Fruit fly (Drosophila melanogaster) whole organism, embryonic: ENCODE data around the gene mei-218.

ENCODE experiments used
- B-H1 ChIP-seq: fragments of 200-800 bp; sonication (Bioruptor generic); IDR thresholded peaks from 3 replicates; pipeline ENCODE4 v1.3.6; 2022; ENCODE audit warnings: missing biosample characterization, missing genetic modification characterization
- CG10431 ChIP-seq: fragments of 200-800 bp; sonication (Bioruptor generic); optimal IDR thresholded peaks from 3 replicates; lab custom pipeline; 2018; ENCODE audit warnings: missing biosample characterization, mild to moderate bottlenecking, missing genetic modification characterization
- CG10462 ChIP-seq: fragments of 200-800 bp; sonication (Bioruptor generic); optimal IDR thresholded peaks from 2 replicates; lab custom pipeline; 2016; ENCODE audit warnings: missing biosample characterization, missing genetic modification characterization
- CG11695 ChIP-seq: fragments of 200-800 bp; sonication (Bioruptor generic); IDR thresholded peaks from 3 replicates; pipeline ENCODE4 v1.3.6; 2022; ENCODE audit warnings: missing biosample characterization, missing genetic modification characterization
- CG12391 ChIP-seq: fragments of 200-800 bp; sonication (Bioruptor generic); optimal IDR thresholded peaks from 3 replicates; lab custom pipeline; 2018; ENCODE audit warnings: missing biosample characterization, mild to moderate bottlenecking, missing genetic modification characterization, moderate library complexity
- CG12942 ChIP-seq: fragments of 200-800 bp; sonication (Bioruptor generic); optimal IDR thresholded peaks from 3 replicates; lab custom pipeline; 2016; ENCODE audit warnings: missing biosample characterization, missing genetic modification characterization
- CG13894 ChIP-seq: fragments of 200-800 bp; sonication (Bioruptor generic); optimal IDR thresholded peaks from 3 replicates; lab custom pipeline; 2018; ENCODE audit warnings: missing biosample characterization, mild to moderate bottlenecking, missing genetic modification characterization, moderate library complexity
- CG17802 ChIP-seq: fragments of 200-800 bp; sonication (Bioruptor generic); optimal IDR thresholded peaks from 2 replicates; lab custom pipeline; 2018; ENCODE audit warnings: missing biosample characterization, mild to moderate bottlenecking, missing genetic modification characterization, moderate library complexity
- CG2202 ChIP-seq: fragments of 200-800 bp; sonication (Bioruptor generic); optimal IDR thresholded peaks from 2 replicates; lab custom pipeline; 2018; ENCODE audit warnings: missing biosample characterization, mild to moderate bottlenecking, missing genetic modification characterization
- CG32767 ChIP-seq: fragments of 200-800 bp; sonication (Bioruptor generic); IDR thresholded peaks from 2 replicates; pipeline ENCODE4 v1.3.6; 2022; ENCODE audit warnings: missing biosample characterization, missing genetic modification characterization
- CG3838 ChIP-seq: fragments of 200-800 bp; sonication (Bioruptor generic); optimal IDR thresholded peaks from 3 replicates; lab custom pipeline; 2016; ENCODE audit warnings: missing biosample characterization, missing genetic modification characterization
- CG3847 ChIP-seq: fragments of 200-800 bp; sonication (Bioruptor generic); IDR thresholded peaks from 2 replicates; pipeline ENCODE4 v1.3.6; 2022; ENCODE audit warnings: missing biosample characterization, missing genetic modification characterization
- CG4328 ChIP-seq: fragments of 200-800 bp; sonication (Bioruptor generic); optimal IDR thresholded peaks from 3 replicates; lab custom pipeline; 2017; ENCODE audit warnings: missing biosample characterization, missing genetic modification reagents, missing genetic modification characterization
- CG43689 ChIP-seq: fragments of 200-800 bp; sonication (Bioruptor generic); IDR thresholded peaks from 2 replicates; pipeline ENCODE4 v1.3.6; 2022; ENCODE audit warnings: missing biosample characterization, missing genetic modification characterization
- CG6683 ChIP-seq: fragments of 200-800 bp; sonication (Bioruptor generic); optimal IDR thresholded peaks from 2 replicates; lab custom pipeline; 2017; ENCODE audit warnings: missing biosample characterization, mild to moderate bottlenecking, missing genetic modification characterization, missing genetic modification reagents
- CG6765 ChIP-seq: fragments of 200-800 bp; sonication (Bioruptor generic); optimal IDR thresholded peaks from 3 replicates; lab custom pipeline; 2017; ENCODE audit warnings: missing biosample characterization, mild to moderate bottlenecking, missing genetic modification characterization
- CG7372 ChIP-seq: fragments of 200-800 bp; sonication (Bioruptor generic); IDR thresholded peaks from 2 replicates; pipeline ENCODE4 v1.3.6; 2022; ENCODE audit warnings: missing biosample characterization, missing genetic modification characterization
- CG7786 ChIP-seq: fragments of 200-800 bp; sonication (Bioruptor generic); optimal IDR thresholded peaks from 2 replicates; lab custom pipeline; 2016; ENCODE audit warnings: missing biosample characterization, missing genetic modification characterization
- CG7928 ChIP-seq: fragments of 200-800 bp; sonication (Bioruptor generic); optimal IDR thresholded peaks from 2 replicates; lab custom pipeline; 2017; ENCODE audit warnings: missing biosample characterization, mild to moderate bottlenecking, missing genetic modification characterization
- Chrac-16 ChIP-seq: fragments of 200-800 bp; sonication (Bioruptor generic); optimal IDR thresholded peaks from 3 replicates; lab custom pipeline; 2016; ENCODE audit warnings: missing biosample characterization, missing genetic modification characterization
- D19B ChIP-seq: fragments of 200-800 bp; sonication (Bioruptor generic); optimal IDR thresholded peaks from 2 replicates; lab custom pipeline; 2017; ENCODE audit warnings: missing biosample characterization, mild to moderate bottlenecking, missing genetic modification characterization
- Dll ChIP-seq: fragments of 200-800 bp; sonication (Bioruptor generic); IDR thresholded peaks from 4 replicates; pipeline ENCODE4 v1.3.6; 2022; ENCODE audit warnings: missing biosample characterization, missing genetic modification characterization; ENCODE audit not compliant: partially characterized antibody
- Ets97D ChIP-seq: fragments of 200-800 bp; sonication (Bioruptor generic); optimal IDR thresholded peaks from 3 replicates; lab custom pipeline; 2016; ENCODE audit warnings: missing biosample characterization, missing genetic modification characterization
- Fer1 ChIP-seq: fragments of 200-800 bp; sonication (Bioruptor generic); optimal IDR thresholded peaks from 2 replicates; lab custom pipeline; 2017; ENCODE audit warnings: missing biosample characterization, mild to moderate bottlenecking, missing genetic modification characterization
- Gug ChIP-seq: fragments of 200-800 bp; sonication (Bioruptor generic); IDR thresholded peaks from 4 replicates; pipeline ENCODE4 v1.3.6; 2022; ENCODE audit warnings: missing biosample characterization, missing genetic modification characterization
- H15 ChIP-seq: fragments of 200-800 bp; sonication (Bioruptor generic); IDR thresholded peaks from 3 replicates; pipeline ENCODE4 v1.3.6; 2022; ENCODE audit warnings: missing biosample characterization, missing genetic modification characterization
- HLH4C ChIP-seq: fragments of 200-800 bp; sonication (Bioruptor generic); IDR thresholded peaks from 3 replicates; pipeline ENCODE4 v1.3.6; 2022; ENCODE audit warnings: missing biosample characterization, missing genetic modification characterization; ENCODE audit not compliant: partially characterized antibody
- Hmx ChIP-seq: fragments of 200-800 bp; sonication (Bioruptor generic); optimal IDR thresholded peaks from 2 replicates; lab custom pipeline; 2016; ENCODE audit warnings: missing biosample characterization, missing genetic modification characterization
- Nf-YC ChIP-seq: fragments of 200-800 bp; optimal IDR thresholded peaks from 3 replicates; lab custom pipeline; 2019; ENCODE audit warnings: missing biosample characterization, mild to moderate bottlenecking, missing genetic modification characterization, moderate library complexity
- Tbp ChIP-seq: fragments of >200 bp; optimal IDR thresholded peaks from 2 replicates; lab custom pipeline; 2018; ENCODE audit warnings: missing biosample characterization, missing genetic modification characterization
- abd-A ChIP-seq: fragments of 200-800 bp; sonication (Bioruptor generic); optimal IDR thresholded peaks from 3 replicates; lab custom pipeline; 2019; ENCODE audit warnings: missing biosample characterization, mild to moderate bottlenecking, missing genetic modification characterization, moderate library complexity
- caup ChIP-seq: fragments of 200-800 bp; sonication (Bioruptor generic); optimal IDR thresholded peaks from 3 replicates; lab custom pipeline; 2017; ENCODE audit warnings: missing biosample characterization, mild to moderate bottlenecking, missing genetic modification characterization, moderate library complexity; ENCODE audit not compliant: severe bottlenecking
- disco-r ChIP-seq: fragments of 200-800 bp; sonication (Bioruptor generic); optimal IDR thresholded peaks from 2 replicates; lab custom pipeline; 2016; ENCODE audit warnings: missing biosample characterization, missing genetic modification characterization
- fu2 ChIP-seq: fragments of 200-800 bp; sonication (Bioruptor generic); optimal IDR thresholded peaks from 2 replicates; lab custom pipeline; 2016; ENCODE audit warnings: missing biosample characterization, missing genetic modification characterization
- grn ChIP-seq: fragments of 200-800 bp; sonication (Bioruptor generic); optimal IDR thresholded peaks from 3 replicates; lab custom pipeline; 2017; ENCODE audit warnings: missing biosample characterization, missing genetic modification characterization
- gro ChIP-seq: fragments of 200-800 bp; sonication (Bioruptor generic); optimal IDR thresholded peaks from 2 replicates; lab custom pipeline; 2016; ENCODE audit warnings: missing biosample characterization, missing genetic modification characterization
- knrl ChIP-seq: fragments of 200-800 bp; sonication (Bioruptor generic); IDR thresholded peaks from 3 replicates; pipeline ENCODE4 v1.3.6; 2022; ENCODE audit warnings: missing biosample characterization, missing genetic modification characterization; ENCODE audit not compliant: partially characterized antibody
- lmd ChIP-seq: fragments of 200-800 bp; sonication (Bioruptor generic); IDR thresholded peaks from 2 replicates; pipeline ENCODE4 v1.3.6; 2022; ENCODE audit warnings: missing biosample characterization, missing genetic modification characterization
- maf-S ChIP-seq: fragments of 200-800 bp; sonication (Bioruptor generic); optimal IDR thresholded peaks from 2 replicates; lab custom pipeline; 2016; ENCODE audit warnings: missing biosample characterization, missing genetic modification characterization
- prd ChIP-seq, 3 experiments: fragments of >200 bp in 2 of 3; fragments of 200-800 bp in 1 of 3; sonication (Bioruptor generic) in 1 of 3; optimal IDR thresholded peaks in 2 of 3; IDR thresholded peaks in 1 of 3; 2 replicates in 2 of 3; 3 replicates in 1 of 3; pipeline versions ENCODE4 v1.3.6 to Lab custom; 2017 to 2022; ENCODE audit warnings: missing biosample characterization in 1 of 3, missing genetic modification characterization in 1 of 3
- scrt ChIP-seq: fragments of 200-800 bp; sonication (Bioruptor generic); optimal IDR thresholded peaks from 2 replicates; lab custom pipeline; 2018; ENCODE audit warnings: missing biosample characterization, mild to moderate bottlenecking, missing genetic modification characterization, moderate library complexity
- sd ChIP-seq: fragments of 200-800 bp; sonication (Bioruptor generic); optimal IDR thresholded peaks from 3 replicates; lab custom pipeline; 2018; ENCODE audit warnings: missing biosample characterization, mild to moderate bottlenecking, missing genetic modification characterization, moderate library complexity
- seq ChIP-seq: fragments of 200-800 bp; sonication (Bioruptor generic); IDR thresholded peaks from 2 replicates; pipeline ENCODE4 v1.3.6; 2022; ENCODE audit warnings: missing biosample characterization, missing genetic modification characterization
- slou ChIP-seq: fragments of 200-800 bp; sonication (Bioruptor generic); optimal IDR thresholded peaks from 3 replicates; lab custom pipeline; 2016; ENCODE audit warnings: missing biosample characterization, missing genetic modification characterization
- ssp ChIP-seq: fragments of 200-800 bp; sonication (Bioruptor generic); IDR thresholded peaks from 2 replicates; pipeline ENCODE4 v1.3.6; 2022; ENCODE audit warnings: missing biosample characterization, missing genetic modification characterization
- stc ChIP-seq: fragments of 200-800 bp; sonication (Bioruptor generic); IDR thresholded peaks from 2 replicates; pipeline ENCODE4 v1.3.6; 2022; ENCODE audit warnings: missing biosample characterization, missing genetic modification characterization
- stwl ChIP-seq: fragments of 200-800 bp; sonication (Bioruptor generic); optimal IDR thresholded peaks from 3 replicates; lab custom pipeline; 2018; ENCODE audit warnings: missing biosample characterization, mild to moderate bottlenecking, missing genetic modification characterization, moderate library complexity
- wor ChIP-seq: fragments of 200-800 bp; sonication (Bioruptor generic); IDR thresholded peaks from 2 replicates; pipeline ENCODE4 v1.3.6; 2022; ENCODE audit warnings: missing biosample characterization, missing genetic modification characterization

mei-218 gene

DNA sequence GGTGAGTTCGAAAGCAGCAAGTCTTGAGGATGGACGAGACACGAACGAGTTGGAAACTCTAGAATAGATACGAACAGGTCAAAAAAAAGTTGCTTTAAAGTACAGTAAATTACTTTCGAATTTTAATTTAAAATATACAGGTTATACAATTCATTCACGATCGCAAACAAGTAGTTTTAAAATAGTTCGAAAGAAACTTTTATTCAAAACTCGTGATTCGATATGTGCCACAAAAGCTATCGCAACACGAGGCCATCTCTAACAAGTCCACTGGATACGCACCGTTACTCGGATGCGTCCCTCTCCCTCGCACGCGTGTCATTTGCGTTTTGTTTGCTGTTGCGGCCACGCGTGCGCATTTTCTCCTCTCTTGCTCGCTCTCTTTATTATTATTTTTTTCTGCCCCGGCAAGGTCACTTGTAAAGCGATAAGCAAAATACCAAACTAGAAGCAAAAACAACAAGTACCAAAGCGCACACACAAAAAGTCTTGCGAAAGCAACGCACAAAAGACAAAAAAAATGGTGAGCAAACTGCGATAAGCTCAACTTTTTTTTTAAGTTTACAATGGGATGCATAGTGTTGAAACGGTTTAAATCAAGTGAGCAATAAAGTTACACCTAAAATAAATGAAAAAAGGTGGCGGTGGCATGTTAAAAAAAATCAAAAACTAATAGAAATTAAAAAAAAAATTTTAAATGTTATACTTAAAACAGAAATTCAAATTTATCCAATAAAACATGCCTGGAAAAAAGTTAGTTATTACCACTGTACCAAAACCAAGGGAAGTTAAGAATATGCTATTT lies 17.6 kb downstream of the mei-218 start:
- TF ChIP-seq Chrac-16 (GFP tag; lab: Kevin White, UChicago) = peak; percentile 20
- peak; percentile 67 for TF ChIP-seq CG6765 (GFP tag; lab: Kevin White, UChicago)
- peak; percentile 2 for TF ChIP-seq CG2202 (tag; lab: Kevin White, UChicago)
- TF ChIP-seq H15 (GFP tag; lab: Robert Waterston, UW) = 0 out of 3 replicates have a peak, but pooled peaks have one; percentile 30
- no peak for TF ChIP-seq CG12942
- TF ChIP-seq CG3847 (GFP tag; lab: Robert Waterston, UW) = peak; percentile 38
- TF ChIP-seq wor (GFP tag; lab: Robert Waterston, UW) = peak; percentile 46
- peak; percentile 60 for TF ChIP-seq caup (GFP tag; lab: Kevin White, UChicago)
- no peak for TF ChIP-seq slou
- TF ChIP-seq abd-A (tag; lab: Kevin White, UChicago) = no peak
- TF ChIP-seq CG11695 (GFP tag; lab: Robert Waterston, UW) = peak; percentile 83
- peak; percentile 40 for TF ChIP-seq maf-S (GFP tag; lab: Kevin White, UChicago)
- peak; percentile 50 for TF ChIP-seq CG6683 (GFP tag; lab: Kevin White, UChicago)
- TF ChIP-seq CG7786 (GFP tag; lab: Kevin White, UChicago) = peak; percentile 13
- no peak for TF ChIP-seq Tbp (GFP tag; lab: Kevin White, UChicago)
- peak; percentile 50 for TF ChIP-seq scrt (GFP tag; lab: Kevin White, UChicago)
- TF ChIP-seq CG10431 = no peak
- no peak for TF ChIP-seq prd (optimal IDR thresholded peaks at IDR 0.05; lab: Kevin White, UChicago)
- peak; percentile 65 for TF ChIP-seq prd (GFP tag; IDR thresholded peaks at IDR 0.05; lab: Robert Waterston, UW)
- peak; percentile 85 for TF ChIP-seq stc
- peak; percentile 47 for TF ChIP-seq CG12391 (tag; lab: Kevin White, UChicago)
- TF ChIP-seq CG32767 (GFP tag; lab: Robert Waterston, UW) = peak; percentile 44; the same call in 1 of the 2 replicates
- TF ChIP-seq knrl = peak; percentile 87; the same call in 2 of the 3 replicates
- TF ChIP-seq CG7372 = peak; percentile 71
- peak; percentile 21 for TF ChIP-seq Ets97D (GFP tag; lab: Kevin White, UChicago)
- peak; percentile 34 for TF ChIP-seq stwl (tag; lab: Kevin White, UChicago)
- no peak for TF ChIP-seq CG43689 (GFP tag; lab: Robert Waterston, UW)
- peak; percentile 53; the same call in 2 of the 3 replicates for TF ChIP-seq B-H1 (GFP tag; lab: Robert Waterston, UW)
- TF ChIP-seq Dll (GFP tag; lab: Robert Waterston, UW) = peak; percentile 98
- no peak for TF ChIP-seq fu2
- TF ChIP-seq HLH4C = peak; percentile 85
- peak; percentile 62 for TF ChIP-seq CG13894 (tag; lab: Kevin White, UChicago)
- peak; percentile 85 for TF ChIP-seq Fer1 (GFP tag; lab: Kevin White, UChicago)
- TF ChIP-seq Hmx (GFP tag; lab: Kevin White, UChicago) = peak; percentile 24
- peak; percentile 26; the same call in 3 of the 4 replicates for TF ChIP-seq Gug (GFP tag; lab: Robert Waterston, UW)
- TF ChIP-seq grn (GFP tag; lab: Kevin White, UChicago) = peak; percentile 18
- TF ChIP-seq gro = peak; percentile 41
- TF ChIP-seq CG10462 = no peak
- peak; percentile 86 for TF ChIP-seq sd (tag; lab: Kevin White, UChicago)
- TF ChIP-seq lmd (GFP tag; lab: Robert Waterston, UW) = peak; percentile 80
- peak; percentile 52 for TF ChIP-seq D19B (GFP tag; lab: Kevin White, UChicago)
- TF ChIP-seq disco-r = no peak
- no peak for TF ChIP-seq CG3838 (GFP tag; lab: Kevin White, UChicago)
- peak; percentile 67 for TF ChIP-seq seq
- no peak for TF ChIP-seq CG17802 (tag; lab: Kevin White, UChicago)
- peak; percentile 29 for TF ChIP-seq ssp (GFP tag; lab: Robert Waterston, UW)
- TF ChIP-seq Nf-YC (tag; lab: Kevin White, UChicago) = peak; percentile 57
- TF ChIP-seq CG4328 (GFP tag; lab: Kevin White, UChicago) = peak; percentile 23
- peak; percentile 3 for TF ChIP-seq CG7928 (GFP tag; lab: Kevin White, UChicago)
